Worm (Caenorhabditis elegans) whole organism, young adult: ENCODE data around the gene mtp-18.

ENCODE experiments used
- C06A6.2 ChIP-seq: fragments of 200-800 bp; sonication (Bioruptor generic); conservative IDR thresholded peaks from 2 replicates; pipeline ENCODE4 v1.3.6; 2022; ENCODE audit warnings: missing genetic modification characterization, missing compliant biosample characterization
- C17E4.6 ChIP-seq: fragments of 200-800 bp; sonication (Bioruptor generic); IDR thresholded peaks from 2 replicates; pipeline ENCODE4 v1.3.6; 2022; ENCODE audit warnings: missing genetic modification reagents, missing genetic modification characterization, missing compliant biosample characterization
- F57C9.4 ChIP-seq: sonication (generic microtip); optimal IDR thresholded peaks from 2 replicates; lab custom pipeline; 2017; ENCODE audit warnings: mild to moderate bottlenecking, missing genetic modification characterization, missing compliant biosample characterization
- T26A5.8 ChIP-seq: sonication (generic microtip); optimal IDR thresholded peaks from 2 replicates; lab custom pipeline; 2016; ENCODE audit warnings: missing genetic modification characterization, missing compliant biosample characterization
- Y53F4B.3 ChIP-seq: fragments of 200-800 bp; sonication (Bioruptor generic); IDR thresholded peaks from 2 replicates; pipeline ENCODE4 v1.3.6; 2022; ENCODE audit warnings: missing genetic modification reagents, missing genetic modification characterization, missing compliant biosample characterization
- Y67H2A.10 ChIP-seq: fragments of 200-800 bp; sonication (Bioruptor generic); conservative IDR thresholded peaks from 2 replicates; pipeline ENCODE4 v1.3.6; 2022; ENCODE audit warnings: missing genetic modification reagents, missing genetic modification characterization, missing compliant biosample characterization
- Y95B8A.8 ChIP-seq: fragments of 200-800 bp; sonication (Bioruptor generic); IDR thresholded peaks from 2 replicates; pipeline ENCODE4 v1.3.6; 2022; ENCODE audit warnings: missing genetic modification reagents, missing genetic modification characterization, missing compliant biosample characterization
- akir-1 ChIP-seq: fragments of 200-800 bp; sonication (Bioruptor generic); optimal IDR thresholded peaks from 2 replicates; lab custom pipeline; 2018; ENCODE audit warnings: mild to moderate bottlenecking, missing genetic modification characterization, moderate library complexity, missing compliant biosample characterization
- aptf-2 ChIP-seq: fragments of 200-800 bp; sonication (Bioruptor generic); conservative IDR thresholded peaks from 2 replicates; pipeline ENCODE4 v1.3.6; 2022; ENCODE audit warnings: missing genetic modification reagents, missing genetic modification characterization, missing compliant biosample characterization
- aptf-3 ChIP-seq: fragments of 200-800 bp; sonication (Bioruptor generic); IDR thresholded peaks from 2 replicates; pipeline ENCODE4 v1.3.6; 2022; ENCODE audit warnings: missing genetic modification characterization, missing compliant biosample characterization
- attf-3 ChIP-seq: fragments of 200-800 bp; sonication (Bioruptor generic); conservative IDR thresholded peaks from 2 replicates; pipeline ENCODE4 v1.3.6; 2022; ENCODE audit warnings: missing genetic modification reagents, missing genetic modification characterization, missing compliant biosample characterization
- attf-5 ChIP-seq: fragments of 200-800 bp; sonication (Bioruptor generic); optimal IDR thresholded peaks from 2 replicates; lab custom pipeline; 2018; ENCODE audit warnings: mild to moderate bottlenecking, missing genetic modification characterization, missing compliant biosample characterization
- ceh-100 ChIP-seq: fragments of 200-800 bp; sonication (Bioruptor generic); IDR thresholded peaks from 2 replicates; pipeline ENCODE4 v1.3.6; 2022; ENCODE audit warnings: missing genetic modification reagents, missing genetic modification characterization, missing compliant biosample characterization
- ceh-58 ChIP-seq: fragments of 200-800 bp; sonication (Bioruptor generic); IDR thresholded peaks from 2 replicates; pipeline ENCODE4 v1.3.6; 2022; ENCODE audit warnings: missing genetic modification characterization, missing compliant biosample characterization
- ceh-79 ChIP-seq: sonication (generic microtip); optimal IDR thresholded peaks from 2 replicates; lab custom pipeline; 2017; ENCODE audit warnings: mild to moderate bottlenecking, missing genetic modification characterization, missing compliant biosample characterization
- chd-7 ChIP-seq: sonication (generic microtip); optimal IDR thresholded peaks from 2 replicates; lab custom pipeline; 2016; ENCODE audit warnings: mild to moderate bottlenecking, missing genetic modification characterization, moderate library complexity, missing compliant biosample characterization
- dpff-1 ChIP-seq: sonication (generic microtip); optimal IDR thresholded peaks from 2 replicates; lab custom pipeline; 2017; ENCODE audit warnings: mild to moderate bottlenecking, missing genetic modification characterization, missing compliant biosample characterization
- egl-18 ChIP-seq: fragments of 200-800 bp; sonication (Bioruptor generic); IDR thresholded peaks from 2 replicates; pipeline ENCODE4 v1.3.6; 2022; ENCODE audit warnings: missing genetic modification reagents, missing genetic modification characterization, missing compliant biosample characterization
- let-526 ChIP-seq: fragments of 200-800 bp; sonication (Bioruptor generic); IDR thresholded peaks from 2 replicates; pipeline ENCODE4 v1.3.6; 2022; ENCODE audit warnings: missing genetic modification reagents, missing genetic modification characterization, missing compliant biosample characterization
- lin-26 ChIP-seq: fragments of 200-800 bp; sonication (Bioruptor generic); IDR thresholded peaks from 2 replicates; pipeline ENCODE4 v1.3.6; 2022; ENCODE audit warnings: missing genetic modification reagents, missing genetic modification characterization, missing compliant biosample characterization
- lin-35 ChIP-seq, 3 experiments: fragments of 150-350 bp in 2 of 3; sonication (generic microtip) in 1 of 3; optimal IDR thresholded peaks; 2 replicates each; lab custom pipeline; 2014 to 2018; ENCODE audit warnings: missing biosample characterization in 3 of 3, missing genetic modification characterization in 3 of 3, missing genetic modification reagents in 3 of 3
- lir-1 ChIP-seq: fragments of 200-800 bp; sonication (Bioruptor generic); conservative IDR thresholded peaks from 2 replicates; pipeline ENCODE4 v1.3.6; 2022; ENCODE audit warnings: missing genetic modification reagents, missing genetic modification characterization, missing compliant biosample characterization
- madf-10 ChIP-seq: sonication (generic microtip); optimal IDR thresholded peaks from 2 replicates; lab custom pipeline; 2016; ENCODE audit warnings: mild to moderate bottlenecking, missing genetic modification characterization, missing compliant biosample characterization
- madf-6 ChIP-seq: fragments of 200-800 bp; sonication (Bioruptor generic); IDR thresholded peaks from 2 replicates; pipeline ENCODE4 v1.3.6; 2022; ENCODE audit warnings: missing genetic modification reagents, missing genetic modification characterization, missing compliant biosample characterization
- mel-28 ChIP-seq: sonication (generic microtip); optimal IDR thresholded peaks from 2 replicates; lab custom pipeline; 2016; ENCODE audit warnings: borderline replicate concordance, mild to moderate bottlenecking, missing genetic modification characterization, missing compliant biosample characterization
- mes-4 ChIP-seq: sonication (generic microtip); optimal IDR thresholded peaks from 2 replicates; lab custom pipeline; 2016; ENCODE audit warnings: missing genotype, missing genetic modification characterization, missing compliant biosample characterization
- nfya-2 ChIP-seq: fragments of 200-800 bp; sonication (Bioruptor generic); IDR thresholded peaks from 2 replicates; pipeline ENCODE4 v1.3.6; 2022; ENCODE audit warnings: missing genetic modification reagents, missing genetic modification characterization, missing compliant biosample characterization
- nhr-120 ChIP-seq: fragments of 200-800 bp; sonication (Bioruptor generic); IDR thresholded peaks from 2 replicates; pipeline ENCODE4 v1.3.6; 2022; ENCODE audit warnings: missing genetic modification characterization, missing compliant biosample characterization
- pbrm-1 ChIP-seq: fragments of 200-800 bp; sonication (Bioruptor generic); IDR thresholded peaks from 2 replicates; pipeline ENCODE4 v1.3.6; 2022; ENCODE audit warnings: missing genetic modification reagents, missing genetic modification characterization, missing compliant biosample characterization
- sea-2 ChIP-seq: fragments of 200-800 bp; sonication (Bioruptor generic); IDR thresholded peaks from 2 replicates; pipeline ENCODE4 v1.3.6; 2022; ENCODE audit warnings: missing genetic modification characterization, missing compliant biosample characterization
- tbx-9 ChIP-seq: sonication (generic microtip); optimal IDR thresholded peaks from 2 replicates; lab custom pipeline; 2016; ENCODE audit warnings: borderline replicate concordance, missing genetic modification characterization, inconsistent platforms, missing compliant biosample characterization
- ztf-26 ChIP-seq: sonication (generic microtip); optimal IDR thresholded peaks from 2 replicates; lab custom pipeline; 2017; ENCODE audit warnings: missing genetic modification characterization, missing compliant biosample characterization
- ztf-3 ChIP-seq: fragments of 200-800 bp; sonication (Bioruptor generic); optimal IDR thresholded peaks from 2 replicates; lab custom pipeline; 2018; ENCODE audit warnings: mild to moderate bottlenecking, missing genetic modification characterization, missing compliant biosample characterization
- ztf-6 ChIP-seq: fragments of 200-800 bp; sonication (Bioruptor generic); IDR thresholded peaks from 2 replicates; pipeline ENCODE4 v1.3.6; 2022; ENCODE audit warnings: missing genetic modification reagents, missing genetic modification characterization, missing compliant biosample characterization

mtp-18 gene

DNA sequence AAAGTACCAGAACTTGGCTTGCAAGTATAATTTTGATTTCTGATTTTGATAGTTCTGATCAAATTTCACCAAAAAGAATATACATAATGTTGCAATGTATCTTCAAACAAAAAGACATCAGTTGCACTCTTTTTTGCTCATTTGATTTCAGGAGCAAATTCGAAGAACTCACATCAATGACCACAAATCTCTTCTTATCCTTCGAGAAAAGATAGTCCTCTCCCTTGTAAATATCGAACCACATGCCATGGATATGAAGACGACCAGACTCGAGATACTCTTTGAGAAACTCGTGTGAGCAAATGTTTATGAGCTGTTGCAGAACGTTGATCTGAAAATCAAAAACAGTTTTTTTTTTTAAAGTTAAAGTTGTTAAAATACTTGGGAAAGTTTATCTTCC, 3.4 kb downstream of the mtp-18 start (continued):
- TF ChIP-seq Y67H2A.10 (GFP tag; lab: Robert Waterston, UW), result no peak
- no peak for TF ChIP-seq T26A5.8 (tag; lab: Kevin White, UChicago)
- no peak for TF ChIP-seq akir-1 (GFP tag; lab: Kevin White, UChicago)

DNA sequence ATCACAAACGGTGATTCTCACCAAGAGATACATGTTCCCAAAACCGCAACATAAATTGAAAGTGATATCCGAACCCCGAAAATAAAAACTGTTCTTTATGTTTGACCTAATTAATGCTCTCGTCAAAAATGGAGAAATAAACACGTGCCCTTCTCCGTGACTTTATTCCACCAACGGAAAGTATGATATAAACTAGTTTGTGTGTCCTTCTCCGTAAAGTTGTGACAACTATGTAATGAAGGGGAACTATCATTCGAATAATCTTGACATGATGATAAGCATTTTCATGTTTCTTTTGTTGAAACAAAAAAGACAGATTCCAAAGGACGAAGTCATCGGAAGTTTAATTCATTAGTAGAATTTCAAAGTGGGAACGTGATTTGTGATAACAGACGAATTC, 4.7 kb downstream of the mtp-18 start:
- TF ChIP-seq F57C9.4 (tag; lab: Kevin White, UChicago), result no peak
- TF ChIP-seq Y95B8A.8 (GFP tag; lab: Robert Waterston, UW), result no peak
- TF ChIP-seq Y67H2A.10 (GFP tag; lab: Robert Waterston, UW), result no peak
- no peak for TF ChIP-seq aptf-3
- peak; percentile 3 for TF ChIP-seq ztf-26 (tag; lab: Kevin White, UChicago)
- no peak for TF ChIP-seq ztf-6 (GFP tag; lab: Robert Waterston, UW)
- no peak for TF ChIP-seq egl-18 (GFP tag; lab: Robert Waterston, UW)
- no peak for TF ChIP-seq C17E4.6 (GFP tag; lab: Robert Waterston, UW)
- no peak for TF ChIP-seq lir-1 (GFP tag; lab: Robert Waterston, UW)
- TF ChIP-seq ceh-58 (GFP tag; lab: Robert Waterston, UW), result no peak
- TF ChIP-seq Y53F4B.3 (GFP tag; lab: Robert Waterston, UW), result no peak
- peak; percentile 29 for TF ChIP-seq chd-7
- no peak for TF ChIP-seq T26A5.8 (tag; lab: Kevin White, UChicago)
- no peak for TF ChIP-seq aptf-2 (GFP tag; lab: Robert Waterston, UW)
- TF ChIP-seq sea-2 (GFP tag; lab: Robert Waterston, UW), result no peak
- TF ChIP-seq attf-5, result no peak
- 0 out of 2 replicates have a peak, but pooled peaks have one; percentile 45 for TF ChIP-seq lin-26 (GFP tag; lab: Robert Waterston, UW)
- TF ChIP-seq ceh-79 (tag; lab: Kevin White, UChicago), result no peak
- TF ChIP-seq C06A6.2 (GFP tag; lab: Robert Waterston, UW), result 0 out of 2 replicates have a peak, but pooled peaks have one; percentile 18

DNA sequence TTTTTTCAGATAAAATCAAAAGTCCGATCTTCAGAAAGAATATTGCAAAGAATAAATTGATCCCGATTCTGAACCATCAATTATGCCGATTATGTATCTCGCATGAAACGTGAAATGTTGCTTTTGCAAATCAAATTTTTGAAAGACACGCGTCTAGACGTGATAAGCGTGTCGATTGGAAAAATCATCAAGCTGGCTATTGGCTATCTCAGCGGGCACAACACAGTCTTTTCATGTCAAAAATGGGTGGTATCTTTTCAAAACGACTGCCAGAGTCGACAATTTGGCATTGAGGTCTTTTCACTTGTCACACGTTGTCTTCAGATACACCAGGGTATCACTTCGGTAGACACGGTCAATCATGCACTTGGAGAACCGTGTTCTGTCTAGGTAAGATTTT, 9.6 kb downstream of the mtp-18 start, which contains the start of gene daf-9:
daf-9 (plus strand) TSS at position 301 of the 400 bp plus-strand sequence.
- no peak for TF ChIP-seq mes-4 (tag; lab: Kevin White, UChicago)
- TF ChIP-seq ceh-100 (GFP tag; lab: Robert Waterston, UW), result no peak
- no peak for TF ChIP-seq lin-35 (GFP tag; optimal IDR thresholded peaks at IDR 0.05; lab: Kevin White, UChicago)
- no peak for TF ChIP-seq madf-6 (GFP tag; lab: Robert Waterston, UW)

DNA sequence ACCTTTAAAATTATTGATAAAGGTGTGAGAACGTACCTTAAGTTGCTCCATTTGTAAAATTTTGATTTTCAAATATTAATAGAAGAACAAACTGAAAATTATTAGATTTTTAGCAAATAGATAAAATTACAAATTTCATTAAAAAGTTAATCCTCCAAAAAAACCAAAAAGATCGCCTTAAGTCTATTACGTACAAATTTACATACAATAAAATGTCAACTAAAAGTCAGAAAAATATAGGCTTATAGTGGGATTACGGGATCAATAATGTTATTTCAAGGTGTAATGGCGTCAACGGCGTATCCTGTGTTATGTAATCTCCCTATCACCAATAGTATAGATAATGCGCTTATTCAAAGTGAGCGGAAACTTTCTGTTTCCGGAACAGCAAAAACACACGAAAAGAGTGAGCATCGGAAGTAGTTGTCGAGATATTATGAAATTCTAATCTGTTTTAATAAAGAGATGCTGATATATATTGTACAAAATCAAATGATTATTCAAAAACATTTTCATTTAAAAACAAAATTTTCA, 11.9 kb downstream of the mtp-18 start, which contains the start of gene ceh-54:
ceh-54 (minus strand) TSS at position 51 of the 534 bp plus-strand sequence.
- no peak for TF ChIP-seq attf-3 (GFP tag; lab: Robert Waterston, UW)
- TF ChIP-seq nhr-120 (GFP tag; lab: Robert Waterston, UW), result no peak
- no peak for TF ChIP-seq aptf-2 (GFP tag; lab: Robert Waterston, UW)
- TF ChIP-seq pbrm-1 (GFP tag; lab: Robert Waterston, UW), result no peak
- no peak for TF ChIP-seq madf-10
- TF ChIP-seq dpff-1 (tag; lab: Kevin White, UChicago), result no peak
- no peak for TF ChIP-seq nfya-2
- TF ChIP-seq mel-28 (tag; lab: Kevin White, UChicago), result no peak
- TF ChIP-seq tbx-9 (tag; lab: Kevin White, UChicago), result no peak
- TF ChIP-seq ceh-79 (tag; lab: Kevin White, UChicago), result no peak
- no peak for TF ChIP-seq ztf-3 (GFP tag; lab: Kevin White, UChicago)
- TF ChIP-seq let-526 (GFP tag; lab: Robert Waterston, UW), result no peak
- TF ChIP-seq ztf-6 (GFP tag; lab: Robert Waterston, UW), result no peak
- TF ChIP-seq aptf-3, result no peak
